Worm (Caenorhabditis elegans) whole organism, L2 larva: ENCODE results near the gene clec-27.

Source experiments
- R02D3.7 ChIP-seq: fragments of 150-350 bp; optimal IDR thresholded peaks from 2 replicates; lab custom pipeline; 2014; ENCODE audit warnings: missing biosample characterization, missing genetic modification characterization
- ama-1 ChIP-seq: fragments of 150-350 bp; optimal IDR thresholded peaks from 2 replicates; lab custom pipeline; 2018; ENCODE audit warnings: inconsistent platforms
- blmp-1 ChIP-seq: sonication (generic microtip); optimal IDR thresholded peaks from 2 replicates; lab custom pipeline; 2017; ENCODE audit warnings: missing genetic modification characterization, mild to moderate bottlenecking, missing compliant biosample characterization, antibody characterized with exemption, moderate library complexity; ENCODE audit not compliant: insufficient read depth
- ceh-16 ChIP-seq: fragments of 150-350 bp; optimal IDR thresholded peaks from 2 replicates; lab custom pipeline; 2014; ENCODE audit warnings: missing biosample characterization, missing genetic modification characterization
- ceh-82 ChIP-seq: fragments of 150-350 bp; optimal IDR thresholded peaks from 2 replicates; lab custom pipeline; 2014; ENCODE audit warnings: missing biosample characterization, missing genetic modification characterization
- elt-1 ChIP-seq: fragments of 150-350 bp; optimal IDR thresholded peaks from 2 replicates; lab custom pipeline; 2014; ENCODE audit warnings: missing biosample characterization, missing genetic modification characterization
- fos-1 ChIP-seq: fragments of 150-350 bp; optimal IDR thresholded peaks from 2 replicates; lab custom pipeline; 2014; ENCODE audit warnings: missing biosample characterization, missing genetic modification characterization
- lsy-2 ChIP-seq, 2 experiments: fragments of 150-350 bp in 1 of 2; sonication (generic microtip) in 1 of 2; optimal IDR thresholded peaks; 2 replicates each; lab custom pipeline; 2014 to 2017; ENCODE audit warnings: missing biosample characterization in 2 of 2, missing genetic modification characterization in 2 of 2
- nhr-11 ChIP-seq: fragments of 150-350 bp; optimal IDR thresholded peaks from 2 replicates; lab custom pipeline; 2014; ENCODE audit warnings: missing biosample characterization, missing genetic modification characterization
- snpc-4 ChIP-seq: fragments of 150-350 bp; optimal IDR thresholded peaks from 2 replicates; lab custom pipeline; 2014; ENCODE audit warnings: missing biosample characterization, missing genetic modification characterization

ce11 chrV:16831310-16831709, 23.1 kb upstream of the clec-27 start:
- TF ChIP-seq nhr-11 (tag; lab: Kevin White, UChicago) (no peak), elt-1 (no peak), R02D3.7 (tag; lab: Kevin White, UChicago) (no peak), ceh-82 (no peak), lsy-2 (tag; optimal IDR thresholded peaks at IDR 0.05; lab: Kevin White, UChicago) (no peak), ama-1 (lab: Kevin White, UChicago) (no peak), ceh-16 (no peak), snpc-4 (tag; lab: Kevin White, UChicago) (no peak), fos-1 (tag; lab: Kevin White, UChicago) (no peak), blmp-1 (tag; lab: Kevin White, UChicago) (no peak)
